Worm (Caenorhabditis elegans) whole organism, L3 larva: ENCODE results near the gene lrpc-1.

ENCODE experiments used
- ceh-82 ChIP-seq: fragments of 150-350 bp; optimal IDR thresholded peaks from 2 replicates; lab custom pipeline; 2014; ENCODE audit warnings: missing biosample characterization, missing genetic modification characterization
- ceh-9 ChIP-seq: sonication (generic microtip); optimal IDR thresholded peaks from 2 replicates; lab custom pipeline; 2018; ENCODE audit warnings: missing biosample characterization, missing genetic modification characterization
- elt-2 ChIP-seq: sonication (generic microtip); optimal IDR thresholded peaks from 2 replicates; lab custom pipeline; 2016; ENCODE audit warnings: missing genetic modification reagents, mild to moderate bottlenecking, missing genetic modification characterization, missing compliant biosample characterization
- jun-1 ChIP-seq: fragments of 150-350 bp; optimal IDR thresholded peaks from 2 replicates; lab custom pipeline; 2014; ENCODE audit warnings: missing biosample characterization, missing genetic modification reagents, missing genetic modification characterization
- nhr-25 ChIP-seq: sonication (generic microtip); optimal IDR thresholded peaks from 2 replicates; lab custom pipeline; 2017; ENCODE audit warnings: missing biosample characterization, missing genetic modification characterization
- pha-4 ChIP-seq: fragments of 150-350 bp; optimal IDR thresholded peaks from 2 replicates; lab custom pipeline; 2014; ENCODE audit warnings: missing biosample characterization, missing genetic modification reagents, missing genetic modification characterization
- pqm-1 ChIP-seq: fragments of 150-350 bp; optimal IDR thresholded peaks from 2 replicates; lab custom pipeline; 2017; ENCODE audit warnings: missing biosample characterization, missing genetic modification characterization, inconsistent platforms

lrpc-1 gene

ce11 chrV:5559882-5560281, 53.1 kb downstream of the lrpc-1 start:
- peak; percentile 4 for TF ChIP-seq jun-1 (tag; lab: Kevin White, UChicago)
- TF ChIP-seq elt-2 (tag; lab: Kevin White, UChicago), result peak; percentile 95
- no peak for TF ChIP-seq ceh-9 (tag; lab: Kevin White, UChicago)
- TF ChIP-seq pqm-1 (tag; lab: Kevin White, UChicago), result peak; percentile 94
- TF ChIP-seq pha-4 (tag; lab: Kevin White, UChicago), result peak; percentile 50
- TF ChIP-seq ceh-82 (tag; lab: Kevin White, UChicago), result no peak
- TF ChIP-seq nhr-25 (tag; lab: Kevin White, UChicago), result no peak
